Fruit fly (Drosophila melanogaster) whole organism, embryonic: Measurements from ENCODE around the gene CG4328.
A peak's percentile ranks its signal among the peaks of the same experiment; 100 is the strongest.

ENCODE experiments used
- Abd-B ChIP-seq: fragments of 200-800 bp; sonication (Bioruptor generic); optimal IDR thresholded peaks from 2 replicates; lab custom pipeline; 2018; ENCODE audit warnings: missing biosample characterization, mild to moderate bottlenecking, missing genetic modification characterization, moderate library complexity
- Atf-2 ChIP-seq: fragments of 200-800 bp; sonication (Bioruptor generic); optimal IDR thresholded peaks from 2 replicates; lab custom pipeline; 2016; ENCODE audit warnings: missing biosample characterization, missing genetic modification characterization
- CG10274 ChIP-seq: fragments of 200-800 bp; sonication (Bioruptor generic); optimal IDR thresholded peaks from 3 replicates; lab custom pipeline; 2017; ENCODE audit warnings: missing biosample characterization, mild to moderate bottlenecking, missing genetic modification characterization
- CG10462 ChIP-seq: fragments of 200-800 bp; sonication (Bioruptor generic); optimal IDR thresholded peaks from 2 replicates; lab custom pipeline; 2016; ENCODE audit warnings: missing biosample characterization, missing genetic modification characterization
- CG10959 ChIP-seq: fragments of 200-800 bp; sonication (Bioruptor generic); IDR thresholded peaks from 2 replicates; pipeline ENCODE4 v1.3.6; 2022; ENCODE audit warnings: missing biosample characterization, missing genetic modification characterization
- CG11560 ChIP-seq: fragments of 200-800 bp; sonication (Bioruptor generic); IDR thresholded peaks from 3 replicates; pipeline ENCODE4 v1.3.6; 2022; ENCODE audit warnings: missing biosample characterization, missing genetic modification characterization
- CG12219 ChIP-seq: fragments of 200-800 bp; sonication (Bioruptor generic); optimal IDR thresholded peaks from 3 replicates; lab custom pipeline; 2018; ENCODE audit warnings: missing biosample characterization, mild to moderate bottlenecking, missing genetic modification characterization
- CG12659 ChIP-seq: fragments of 200-800 bp; sonication (Bioruptor generic); optimal IDR thresholded peaks from 3 replicates; lab custom pipeline; 2017; ENCODE audit warnings: mild to moderate bottlenecking, missing biosample characterization, missing genetic modification reagents, missing genetic modification characterization
- CG15011 ChIP-seq: fragments of 200-800 bp; sonication (Bioruptor generic); optimal IDR thresholded peaks from 3 replicates; lab custom pipeline; 2018; ENCODE audit warnings: missing biosample characterization, mild to moderate bottlenecking, missing genetic modification characterization
- CG15269 ChIP-seq: fragments of 200-800 bp; sonication (Bioruptor generic); optimal IDR thresholded peaks from 2 replicates; lab custom pipeline; 2018; ENCODE audit warnings: missing biosample characterization, mild to moderate bottlenecking, missing genetic modification characterization, moderate library complexity
- CG17802 ChIP-seq: fragments of 200-800 bp; sonication (Bioruptor generic); optimal IDR thresholded peaks from 2 replicates; lab custom pipeline; 2018; ENCODE audit warnings: missing biosample characterization, mild to moderate bottlenecking, missing genetic modification characterization, moderate library complexity
- CG31388 ChIP-seq: fragments of 200-800 bp; sonication (Bioruptor generic); optimal IDR thresholded peaks from 2 replicates; lab custom pipeline; 2016; ENCODE audit warnings: missing biosample characterization, missing genetic modification characterization
- CG34376 ChIP-seq: fragments of 200-800 bp; sonication (Bioruptor generic); optimal IDR thresholded peaks from 2 replicates; lab custom pipeline; 2018; ENCODE audit warnings: missing biosample characterization, mild to moderate bottlenecking, missing genetic modification characterization
- CG8765 ChIP-seq: fragments of 200-800 bp; sonication (Bioruptor generic); IDR thresholded peaks from 2 replicates; pipeline ENCODE4 v1.3.6; 2022; ENCODE audit warnings: missing biosample characterization, missing genetic modification characterization
- Chrac-16 ChIP-seq: fragments of 200-800 bp; sonication (Bioruptor generic); optimal IDR thresholded peaks from 3 replicates; lab custom pipeline; 2016; ENCODE audit warnings: missing biosample characterization, missing genetic modification characterization
- Deaf1 ChIP-seq: fragments of 200-800 bp; optimal IDR thresholded peaks from 3 replicates; lab custom pipeline; 2019; ENCODE audit warnings: missing biosample characterization, mild to moderate bottlenecking, missing genetic modification characterization, moderate library complexity
- Dek ChIP-seq: fragments of 200-800 bp; sonication (Bioruptor generic); optimal IDR thresholded peaks from 3 replicates; lab custom pipeline; 2019; ENCODE audit warnings: missing biosample characterization, mild to moderate bottlenecking, missing genetic modification characterization, moderate library complexity
- Dref ChIP-seq: fragments of 200-800 bp; sonication (Bioruptor generic); IDR thresholded peaks from 2 replicates; pipeline ENCODE4 v1.3.6; 2022; ENCODE audit warnings: missing biosample characterization, missing genetic modification characterization
- Ets97D ChIP-seq: fragments of 200-800 bp; sonication (Bioruptor generic); optimal IDR thresholded peaks from 3 replicates; lab custom pipeline; 2016; ENCODE audit warnings: missing biosample characterization, missing genetic modification characterization
- GATAe ChIP-seq: fragments of 200-800 bp; sonication (Bioruptor generic); conservative IDR thresholded peaks from 2 replicates; pipeline ENCODE4 v1.3.6; 2022; ENCODE audit warnings: missing biosample characterization, missing genetic modification characterization
- Hey ChIP-seq: fragments of 200-800 bp; sonication (Bioruptor generic); optimal IDR thresholded peaks from 3 replicates; lab custom pipeline; 2018; ENCODE audit warnings: missing biosample characterization, mild to moderate bottlenecking, missing genetic modification characterization
- Mrtf ChIP-seq: fragments of 200-800 bp; sonication (Bioruptor generic); IDR thresholded peaks from 3 replicates; pipeline ENCODE4 v1.3.6; 2022; ENCODE audit warnings: missing biosample characterization, missing genetic modification characterization
- NK7.1 ChIP-seq: fragments of 200-800 bp; sonication (Bioruptor generic); optimal IDR thresholded peaks from 3 replicates; lab custom pipeline; 2016; ENCODE audit warnings: missing biosample characterization, missing genetic modification characterization
- Nf-YB ChIP-seq: fragments of 200-800 bp; sonication (Bioruptor generic); optimal IDR thresholded peaks from 3 replicates; lab custom pipeline; 2019; ENCODE audit warnings: missing biosample characterization, mild to moderate bottlenecking, missing genetic modification characterization, moderate library complexity
- Nf-YC ChIP-seq: fragments of 200-800 bp; optimal IDR thresholded peaks from 3 replicates; lab custom pipeline; 2019; ENCODE audit warnings: missing biosample characterization, mild to moderate bottlenecking, missing genetic modification characterization, moderate library complexity
- Oaz ChIP-seq: fragments of 200-800 bp; sonication (Bioruptor generic); IDR thresholded peaks from 2 replicates; pipeline ENCODE4 v1.3.6; 2022; ENCODE audit warnings: missing biosample characterization, missing genetic modification characterization
- Trl ChIP-seq, 3 experiments: fragments of >200 bp in 2 of 3; fragments of 200-800 bp in 1 of 3; sonication (Bioruptor generic) in 1 of 3; optimal IDR thresholded peaks; 2 replicates in 1 of 3; 3 replicates in 2 of 3; lab custom pipeline; 2016 to 2017; ENCODE audit warnings: missing biosample characterization in 1 of 3, missing genetic modification characterization in 1 of 3
- btn ChIP-seq: fragments of 200-800 bp; sonication (Bioruptor generic); optimal IDR thresholded peaks from 2 replicates; lab custom pipeline; 2016; ENCODE audit warnings: missing biosample characterization, missing genetic modification characterization
- cas ChIP-seq: fragments of 200-800 bp; sonication (Bioruptor generic); IDR thresholded peaks from 2 replicates; pipeline ENCODE4 v1.3.6; 2022; ENCODE audit warnings: missing biosample characterization, missing genetic modification characterization
- corto ChIP-seq: fragments of 200-800 bp; sonication (Bioruptor generic); optimal IDR thresholded peaks from 2 replicates; lab custom pipeline; 2016; ENCODE audit warnings: missing biosample characterization, mild to moderate bottlenecking, missing genetic modification characterization, moderate library complexity
- grau ChIP-seq: fragments of 200-800 bp; optimal IDR thresholded peaks from 3 replicates; lab custom pipeline; 2019; ENCODE audit warnings: missing biosample characterization, mild to moderate bottlenecking, missing genetic modification characterization, moderate library complexity
- gsb-n ChIP-seq: fragments of 200-800 bp; sonication (Bioruptor generic); optimal IDR thresholded peaks from 3 replicates; lab custom pipeline; 2018; ENCODE audit warnings: missing biosample characterization, mild to moderate bottlenecking, missing genetic modification characterization
- kni ChIP-seq: fragments of 200-800 bp; sonication (Bioruptor generic); optimal IDR thresholded peaks from 3 replicates; lab custom pipeline; 2017; ENCODE audit warnings: mild to moderate bottlenecking, missing biosample characterization, missing genetic modification reagents, missing genetic modification characterization
- nerfin-1 ChIP-seq: fragments of 200-800 bp; sonication (Bioruptor generic); optimal IDR thresholded peaks from 3 replicates; lab custom pipeline; 2019; ENCODE audit warnings: missing biosample characterization, mild to moderate bottlenecking, missing genetic modification characterization, moderate library complexity
- oc ChIP-seq: fragments of 200-800 bp; sonication (Bioruptor generic); optimal IDR thresholded peaks from 2 replicates; lab custom pipeline; 2018; ENCODE audit warnings: missing biosample characterization, mild to moderate bottlenecking, missing genetic modification characterization, moderate library complexity
- prd ChIP-seq, 3 experiments: fragments of >200 bp in 2 of 3; fragments of 200-800 bp in 1 of 3; sonication (Bioruptor generic) in 1 of 3; optimal IDR thresholded peaks in 2 of 3; IDR thresholded peaks in 1 of 3; 2 replicates in 2 of 3; 3 replicates in 1 of 3; pipeline versions ENCODE4 v1.3.6 to Lab custom; 2017 to 2022; ENCODE audit warnings: missing biosample characterization in 1 of 3, missing genetic modification characterization in 1 of 3
- pros ChIP-seq: fragments of 200-800 bp; sonication (Bioruptor generic); optimal IDR thresholded peaks from 3 replicates; lab custom pipeline; 2019; ENCODE audit warnings: missing biosample characterization, mild to moderate bottlenecking, missing genetic modification characterization, moderate library complexity
- row ChIP-seq: fragments of 200-800 bp; sonication (Bioruptor generic); IDR thresholded peaks from 3 replicates; pipeline ENCODE4 v1.3.6; 2022; ENCODE audit warnings: missing biosample characterization, missing genetic modification characterization
- sd ChIP-seq: fragments of 200-800 bp; sonication (Bioruptor generic); optimal IDR thresholded peaks from 3 replicates; lab custom pipeline; 2018; ENCODE audit warnings: missing biosample characterization, mild to moderate bottlenecking, missing genetic modification characterization, moderate library complexity
- sens-2 ChIP-seq: fragments of 200-800 bp; sonication (Bioruptor generic); IDR thresholded peaks from 2 replicates; pipeline ENCODE4 v1.3.6; 2022; ENCODE audit warnings: missing biosample characterization, missing genetic modification characterization
- seq ChIP-seq: fragments of 200-800 bp; sonication (Bioruptor generic); IDR thresholded peaks from 2 replicates; pipeline ENCODE4 v1.3.6; 2022; ENCODE audit warnings: missing biosample characterization, missing genetic modification characterization
- sisA ChIP-seq: fragments of 200-800 bp; sonication (Bioruptor generic); IDR thresholded peaks from 2 replicates; pipeline ENCODE4 v1.3.6; 2022; ENCODE audit warnings: missing biosample characterization, missing genetic modification characterization
- slp2 ChIP-seq: fragments of 200-800 bp; sonication (Bioruptor generic); optimal IDR thresholded peaks from 2 replicates; lab custom pipeline; 2016; ENCODE audit warnings: missing biosample characterization, missing genetic modification characterization
- ttk ChIP-seq: fragments of 200-800 bp; sonication (Bioruptor generic); IDR thresholded peaks from 2 replicates; pipeline ENCODE4 v2.1.2; 2022; ENCODE audit warnings: missing biosample characterization, missing genetic modification characterization
- tup ChIP-seq: fragments of 200-800 bp; sonication (Bioruptor generic); optimal IDR thresholded peaks from 2 replicates; lab custom pipeline; 2016; ENCODE audit warnings: missing biosample characterization, mild to moderate bottlenecking, missing genetic modification characterization, moderate library complexity
- tx ChIP-seq: fragments of 200-800 bp; sonication (Bioruptor generic); optimal IDR thresholded peaks from 2 replicates; lab custom pipeline; 2016; ENCODE audit warnings: missing biosample characterization, missing genetic modification characterization
- wdn ChIP-seq: fragments of 200-800 bp; sonication (Bioruptor generic); IDR thresholded peaks from 2 replicates; pipeline ENCODE4 v1.3.6; 2022; ENCODE audit warnings: missing biosample characterization, missing genetic modification characterization
- yki ChIP-seq: fragments of >200 bp; optimal IDR thresholded peaks from 3 replicates; lab custom pipeline; 2018

Gene CG4328

dm6 chr3L:12290556-12290955 lies 5.4 kb downstream of the CG4328 start:
- TF ChIP-seq gsb-n (tag; lab: Kevin White, UChicago) = peak; percentile 98
- TF ChIP-seq nerfin-1 (tag; lab: Kevin White, UChicago) = peak; percentile 50
- no peak for TF ChIP-seq prd (optimal IDR thresholded peaks at IDR 0.05; lab: Kevin White, UChicago)
- peak; percentile 28; the same call in 1 of the 3 replicates for TF ChIP-seq prd (GFP tag; IDR thresholded peaks at IDR 0.05; lab: Robert Waterston, UW)
- TF ChIP-seq CG15269 (tag; lab: Kevin White, UChicago) = no peak
- TF ChIP-seq Deaf1 = peak; percentile 27
- TF ChIP-seq CG12219 = no peak
- TF ChIP-seq NK7.1 (GFP tag; lab: Kevin White, UChicago) = no peak
- TF ChIP-seq sisA (GFP tag; lab: Robert Waterston, UW) = no peak

- peak; percentile 34 for TF ChIP-seq nerfin-1 (tag; lab: Kevin White, UChicago)
- TF ChIP-seq kni (GFP tag; lab: Kevin White, UChicago) = peak; percentile 17
- TF ChIP-seq Chrac-16 (GFP tag; lab: Kevin White, UChicago) = no peak
- TF ChIP-seq Hey (tag; lab: Kevin White, UChicago) = peak; percentile 31
- TF ChIP-seq pros = peak; percentile 88
- TF ChIP-seq oc = peak; percentile 46
- peak; percentile 53 for TF ChIP-seq Nf-YC (tag; lab: Kevin White, UChicago)
- peak; percentile 52; the same call in 1 of the 2 replicates for TF ChIP-seq seq (GFP tag; lab: Robert Waterston, UW)
- TF ChIP-seq gsb-n (tag; lab: Kevin White, UChicago) = peak; percentile 84
- no peak for TF ChIP-seq GATAe (GFP tag; lab: Robert Waterston, UW)
- TF ChIP-seq CG10462 (GFP tag; lab: Kevin White, UChicago) = no peak
- peak; percentile 39 for TF ChIP-seq Nf-YB (GFP tag; lab: Kevin White, UChicago)
- TF ChIP-seq Atf-2 (GFP tag; lab: Kevin White, UChicago) = no peak
- TF ChIP-seq Oaz (GFP tag; lab: Robert Waterston, UW) = no peak
- no peak for TF ChIP-seq CG11560 (tag; lab: Robert Waterston, UW)
These were observed 6.3 kb downstream of the CG4328 start for dm6 chr3L:12289664-12290063.

DNA sequence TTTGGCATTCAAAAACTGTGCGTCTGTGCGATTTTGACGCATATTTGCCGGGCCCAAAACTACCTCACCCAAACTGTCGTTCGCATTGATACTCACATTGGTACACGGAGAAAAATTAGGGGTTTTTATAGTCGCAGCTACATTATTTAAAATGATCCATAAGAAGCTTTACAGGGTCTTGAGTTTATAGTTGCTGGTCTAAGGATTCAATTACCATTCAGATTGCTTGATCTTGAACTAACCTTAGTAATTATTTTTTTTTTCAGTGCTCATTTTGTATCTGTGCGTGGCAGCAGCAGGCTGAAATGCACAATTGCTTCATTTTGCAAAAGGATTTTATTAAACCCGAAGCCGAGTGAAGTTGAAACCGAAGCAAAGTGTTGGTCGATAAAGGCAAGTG lies 8.6 kb downstream of the CG4328 start:
- TF ChIP-seq Ets97D (GFP tag; lab: Kevin White, UChicago) = no peak
- TF ChIP-seq Abd-B (GFP tag; lab: Kevin White, UChicago) = no peak
- TF ChIP-seq grau (tag; lab: Kevin White, UChicago) = no peak
- TF ChIP-seq CG12659 = no peak
- TF ChIP-seq row (GFP tag; lab: Robert Waterston, UW) = no peak
- no peak for TF ChIP-seq Dek (tag; lab: Kevin White, UChicago)
- no peak for TF ChIP-seq CG31388 (GFP tag; lab: Kevin White, UChicago)
- TF ChIP-seq tup (GFP tag; lab: Kevin White, UChicago) = no peak
- no peak for TF ChIP-seq tx (GFP tag; lab: Kevin White, UChicago)
- TF ChIP-seq slp2 = no peak
- TF ChIP-seq wdn = no peak
- no peak for TF ChIP-seq sd (tag; lab: Kevin White, UChicago)
- TF ChIP-seq Trl (optimal IDR thresholded peaks at IDR 0.05; lab: Kevin White, UChicago) = no peak
- TF ChIP-seq Trl (GFP tag; optimal IDR thresholded peaks at IDR 0.05; lab: Kevin White, UChicago) = no peak
- no peak for TF ChIP-seq cas (GFP tag; lab: Robert Waterston, UW)
- TF ChIP-seq CG34376 = no peak
- 0 out of 2 replicates have a peak, but pooled peaks have one; percentile 27 for TF ChIP-seq CG10959 (GFP tag; lab: Robert Waterston, UW)
- no peak for TF ChIP-seq yki (lab: Kevin White, UChicago)
- TF ChIP-seq CG10274 = no peak
- no peak for TF ChIP-seq sens-2 (GFP tag; lab: Robert Waterston, UW)
- TF ChIP-seq ttk (GFP tag; lab: Robert Waterston, UW) = 0 out of 2 replicates have a peak, but pooled peaks have one; percentile 12
- no peak for TF ChIP-seq Mrtf (GFP tag; lab: Robert Waterston, UW)
- TF ChIP-seq corto (GFP tag; lab: Kevin White, UChicago) = no peak
- no peak for TF ChIP-seq CG15011
- 0 out of 2 replicates have a peak, but pooled peaks have one; percentile 11 for TF ChIP-seq CG8765 (GFP tag; lab: Robert Waterston, UW)
- no peak for TF ChIP-seq btn (GFP tag; lab: Kevin White, UChicago)
- TF ChIP-seq Dref = no peak
- TF ChIP-seq CG17802 (tag; lab: Kevin White, UChicago) = no peak
